Fruit fly (Drosophila melanogaster) whole organism, prepupa: ENCODE data around the gene Ankle2.

ENCODE experiments used
- CG10631 ChIP-seq: fragments of 200-800 bp; sonication (Bioruptor generic); optimal IDR thresholded peaks from 2 replicates; lab custom pipeline; 2016; ENCODE audit warnings: missing biosample characterization, missing genetic modification characterization
- CG10669 ChIP-seq: fragments of 200-800 bp; sonication (Bioruptor generic); optimal IDR thresholded peaks from 3 replicates; lab custom pipeline; 2018; ENCODE audit warnings: missing biosample characterization, mild to moderate bottlenecking, missing genetic modification characterization, moderate library complexity
- CG11294 ChIP-seq: fragments of 200-800 bp; sonication (Bioruptor generic); IDR thresholded peaks from 2 replicates; pipeline ENCODE4 v1.3.6; 2022; ENCODE audit warnings: missing biosample characterization, missing genetic modification characterization
- CG11902 ChIP-seq: fragments of 200-800 bp; sonication (Bioruptor generic); optimal IDR thresholded peaks from 3 replicates; lab custom pipeline; 2016; ENCODE audit warnings: missing biosample characterization, missing genetic modification characterization
- CG15336 ChIP-seq: fragments of 200-800 bp; sonication (Bioruptor generic); IDR thresholded peaks from 2 replicates; pipeline ENCODE4 v1.3.6; 2022; ENCODE audit warnings: missing biosample characterization, missing genetic modification characterization
- CG16779 ChIP-seq: fragments of 200-800 bp; sonication (Bioruptor generic); optimal IDR thresholded peaks from 3 replicates; lab custom pipeline; 2017; ENCODE audit warnings: missing biosample characterization, mild to moderate bottlenecking, missing genetic modification characterization
- CG3032 ChIP-seq: fragments of 200-800 bp; optimal IDR thresholded peaks from 2 replicates; lab custom pipeline; 2019; ENCODE audit warnings: missing biosample characterization, mild to moderate bottlenecking, missing genetic modification characterization, moderate library complexity
- CG31627 ChIP-seq: fragments of 200-800 bp; sonication (Bioruptor generic); optimal IDR thresholded peaks from 3 replicates; lab custom pipeline; 2016; ENCODE audit warnings: missing biosample characterization, missing genetic modification characterization
- CG32006 ChIP-seq: fragments of 200-800 bp; sonication (Bioruptor generic); optimal IDR thresholded peaks from 3 replicates; lab custom pipeline; 2017; ENCODE audit warnings: missing biosample characterization, mild to moderate bottlenecking, missing genetic modification characterization
- CG6163 ChIP-seq: fragments of 200-800 bp; sonication (Bioruptor generic); IDR thresholded peaks from 3 replicates; pipeline ENCODE4 v1.3.6; 2022; ENCODE audit warnings: missing biosample characterization, missing genetic modification characterization
- CG6276 ChIP-seq: fragments of 200-800 bp; sonication (Bioruptor generic); optimal IDR thresholded peaks from 2 replicates; lab custom pipeline; 2017; ENCODE audit warnings: missing biosample characterization, mild to moderate bottlenecking, missing genetic modification characterization
- CG6854 ChIP-seq: fragments of 200-800 bp; sonication (Bioruptor generic); optimal IDR thresholded peaks from 2 replicates; lab custom pipeline; 2017; ENCODE audit warnings: missing biosample characterization, mild to moderate bottlenecking, missing genetic modification characterization
- CG7368 ChIP-seq: fragments of 200-800 bp; sonication (Bioruptor generic); optimal IDR thresholded peaks from 3 replicates; lab custom pipeline; 2016; ENCODE audit warnings: missing biosample characterization, missing genetic modification characterization
- CG8119 ChIP-seq: fragments of 200-800 bp; sonication (Bioruptor generic); IDR thresholded peaks from 3 replicates; pipeline ENCODE4 v1.3.6; 2022; ENCODE audit warnings: missing biosample characterization, missing genetic modification characterization
- CG8319 ChIP-seq: fragments of 200-800 bp; sonication (Bioruptor generic); optimal IDR thresholded peaks from 3 replicates; lab custom pipeline; 2016; ENCODE audit warnings: missing biosample characterization, missing genetic modification characterization
- CG8632 ChIP-seq: fragments of 200-800 bp; sonication (Bioruptor generic); optimal IDR thresholded peaks from 3 replicates; lab custom pipeline; 2016; ENCODE audit warnings: missing biosample characterization, missing genetic modification characterization
- Eip78C ChIP-seq: fragments of 200-800 bp; sonication (Bioruptor generic); peaks from one replicate; lab custom pipeline; 2016; ENCODE audit warnings: missing biosample characterization, missing genetic modification characterization
- Eip93F ChIP-seq: fragments of 200-800 bp; sonication (Bioruptor generic); optimal IDR thresholded peaks from 2 replicates; lab custom pipeline; 2016; ENCODE audit warnings: missing biosample characterization, mild to moderate bottlenecking, missing genetic modification characterization
- Ets96B ChIP-seq: fragments of 200-800 bp; optimal IDR thresholded peaks from 2 replicates; lab custom pipeline; 2019; ENCODE audit warnings: missing biosample characterization, mild to moderate bottlenecking, missing genetic modification characterization, moderate library complexity
- Hr38 ChIP-seq: sonication (Bioruptor generic); optimal IDR thresholded peaks from 2 replicates; lab custom pipeline; 2016; ENCODE audit warnings: missing biosample characterization, missing genetic modification characterization
- Hr39 ChIP-seq: fragments of 200-800 bp; sonication (Bioruptor generic); optimal IDR thresholded peaks from 2 replicates; lab custom pipeline; 2016; ENCODE audit warnings: missing biosample characterization, missing genetic modification characterization
- Hr4 ChIP-seq: fragments of 200-800 bp; sonication (Bioruptor generic); optimal IDR thresholded peaks from 3 replicates; lab custom pipeline; 2016; ENCODE audit warnings: missing biosample characterization, missing genetic modification characterization
- OdsH ChIP-seq: fragments of 200-800 bp; sonication (Bioruptor generic); optimal IDR thresholded peaks from 3 replicates; lab custom pipeline; 2016; ENCODE audit warnings: missing biosample characterization, missing genetic modification characterization
- Smox ChIP-seq: fragments of 200-800 bp; sonication (Bioruptor generic); optimal IDR thresholded peaks from 3 replicates; lab custom pipeline; 2016; ENCODE audit warnings: missing biosample characterization, missing genetic modification characterization
- Sox14 ChIP-seq: fragments of 200-800 bp; sonication (Bioruptor generic); optimal IDR thresholded peaks from 3 replicates; lab custom pipeline; 2016; ENCODE audit warnings: missing biosample characterization, missing genetic modification characterization
- Sox15 ChIP-seq: fragments of 200-800 bp; sonication (Bioruptor generic); optimal IDR thresholded peaks from 3 replicates; lab custom pipeline; 2016; ENCODE audit warnings: missing biosample characterization, missing genetic modification characterization
- acj6 ChIP-seq: fragments of 200-800 bp; sonication (Bioruptor generic); optimal IDR thresholded peaks from 3 replicates; lab custom pipeline; 2016; ENCODE audit warnings: missing biosample characterization, missing genetic modification characterization
- dac ChIP-seq: fragments of 200-800 bp; sonication (Bioruptor generic); optimal IDR thresholded peaks from 2 replicates; lab custom pipeline; 2017; ENCODE audit warnings: missing biosample characterization, mild to moderate bottlenecking, missing genetic modification characterization
- dsx ChIP-seq: fragments of 200-800 bp; optimal IDR thresholded peaks from 3 replicates; lab custom pipeline; 2019; ENCODE audit warnings: missing biosample characterization, mild to moderate bottlenecking, missing genetic modification characterization, moderate library complexity; ENCODE audit not compliant: poor library complexity, severe bottlenecking
- eg ChIP-seq: fragments of 200-800 bp; sonication (Bioruptor generic); IDR thresholded peaks from 3 replicates; pipeline ENCODE4 v1.3.6; 2022; ENCODE audit warnings: missing biosample characterization, missing genetic modification characterization
- esn ChIP-seq: fragments of 200-800 bp; sonication (Bioruptor generic); optimal IDR thresholded peaks from 2 replicates; lab custom pipeline; 2016; ENCODE audit warnings: missing biosample characterization, mild to moderate bottlenecking, missing genetic modification characterization, moderate library complexity
- fd59A ChIP-seq: fragments of 200-800 bp; sonication (Bioruptor generic); optimal IDR thresholded peaks from 2 replicates; lab custom pipeline; 2017; ENCODE audit warnings: missing biosample characterization, mild to moderate bottlenecking, missing genetic modification characterization, missing genetic modification reagents
- fkh ChIP-seq: fragments of 200-800 bp; sonication (Bioruptor generic); optimal IDR thresholded peaks from 3 replicates; lab custom pipeline; 2017; ENCODE audit warnings: missing biosample characterization, mild to moderate bottlenecking, missing genetic modification characterization, moderate library complexity
- salr ChIP-seq, 2 experiments: fragments of 200-800 bp; sonication (Bioruptor generic); optimal IDR thresholded peaks; 3 replicates each; lab custom pipeline; 2016 to 2018; ENCODE audit warnings: missing biosample characterization in 2 of 2, missing genetic modification characterization in 2 of 2, mild to moderate bottlenecking in 1 of 2
- spab ChIP-seq: fragments of 200-800 bp; sonication (Bioruptor generic); optimal IDR thresholded peaks from 2 replicates; lab custom pipeline; 2017; ENCODE audit warnings: missing biosample characterization, mild to moderate bottlenecking, missing genetic modification characterization, missing genetic modification reagents
- ss ChIP-seq, 2 experiments: fragments of 200-800 bp; sonication (Bioruptor generic); optimal IDR thresholded peaks; 2 replicates in 1 of 2; 3 replicates in 1 of 2; lab custom pipeline; 2017 to 2018; ENCODE audit warnings: mild to moderate bottlenecking in 2 of 2, missing biosample characterization in 2 of 2, missing genetic modification characterization in 2 of 2, moderate library complexity in 1 of 2
- svp ChIP-seq: fragments of 200-800 bp; sonication (Bioruptor generic); peaks from one replicate; lab custom pipeline; 2016; ENCODE audit warnings: missing biosample characterization, missing genetic modification characterization
- topi ChIP-seq: fragments of 200-800 bp; sonication (Bioruptor generic); optimal IDR thresholded peaks from 3 replicates; lab custom pipeline; 2016; ENCODE audit warnings: missing biosample characterization, missing genetic modification characterization
- vri ChIP-seq: fragments of 200-800 bp; sonication (Bioruptor generic); optimal IDR thresholded peaks from 3 replicates; lab custom pipeline; 2016; ENCODE audit warnings: missing biosample characterization, mild to moderate bottlenecking, missing genetic modification characterization

Ankle2 gene

dm6 chrX:17624983-17625401 is 46.0 kb upstream of the Ankle2 start (continued):
- TF ChIP-seq CG7368 (GFP tag; lab: Kevin White, UChicago) (peak; percentile 83), fd59A (GFP tag; lab: Kevin White, UChicago) (peak; percentile 72), esn (GFP tag; lab: Kevin White, UChicago) (peak; percentile 95), CG6163 (peak; percentile 86), CG10669 (GFP tag; lab: Kevin White, UChicago) (peak; percentile 86), Sox14 (GFP tag; lab: Kevin White, UChicago) (peak; percentile 91), Smox (GFP tag; lab: Kevin White, UChicago) (peak; percentile 92), CG3032 (tag; lab: Kevin White, UChicago) (peak; percentile 77), CG10631 (GFP tag; lab: Kevin White, UChicago) (peak; percentile 75), Eip78C (peak; percentile 97), Hr4 (peak; percentile 92), Hr38 (no peak), CG6276 (GFP tag; lab: Kevin White, UChicago) (peak; percentile 92), CG15336 (peak; percentile 95), CG11294 (GFP tag; lab: Robert Waterston, UW) (peak; percentile 84), salr (GFP tag; optimal IDR thresholded peaks at IDR 0.05; lab: Kevin White, UChicago) (peak; percentile 64 to 84), vri (GFP tag; lab: Kevin White, UChicago) (peak; percentile 2), CG11902 (peak; percentile 71), CG8319 (GFP tag; lab: Kevin White, UChicago) (peak; percentile 83), dsx (GFP tag; lab: Kevin White, UChicago) (peak; percentile 74), CG32006 (GFP tag; lab: Kevin White, UChicago) (peak; percentile 92), Eip93F (GFP tag; lab: Kevin White, UChicago) (peak; percentile 81), topi (peak; percentile 97), CG31627 (GFP tag; lab: Kevin White, UChicago) (peak; percentile 92), OdsH (GFP tag; lab: Kevin White, UChicago) (peak; percentile 90), svp (GFP tag; lab: Kevin White, UChicago) (peak; percentile 97), CG8119 (GFP tag; lab: Robert Waterston, UW) (peak; percentile 92), dac (peak; percentile 83), CG16779 (tag; lab: Kevin White, UChicago) (peak; percentile 82), CG6854 (GFP tag; lab: Kevin White, UChicago) (peak; percentile 90), CG8632 (GFP tag; lab: Kevin White, UChicago) (peak; percentile 89)

dm6 chrX:17624223-17624982 is 45.4 kb upstream of the Ankle2 start:
- TF ChIP-seq CG11294 (GFP tag; lab: Robert Waterston, UW) (0 out of 2 replicates have a peak, but pooled peaks have one; percentile 23), Hr39 (GFP tag; lab: Kevin White, UChicago) (no peak), eg (0 out of 3 replicates have a peak, but pooled peaks have one; percentile 7), CG10669 (GFP tag; lab: Kevin White, UChicago) (no peak), CG6854 (GFP tag; lab: Kevin White, UChicago) (no peak), dac (no peak), ss (GFP tag; optimal IDR thresholded peaks at IDR 0.05; lab: Kevin White, UChicago) (no peak), CG32006 (GFP tag; lab: Kevin White, UChicago) (peak; percentile 7), Eip78C (peak; percentile 61), topi (no peak), vri (GFP tag; lab: Kevin White, UChicago) (peak; percentile 93), Sox15 (GFP tag; lab: Kevin White, UChicago) (no peak), Ets96B (tag; lab: Kevin White, UChicago) (no peak), acj6 (GFP tag; lab: Kevin White, UChicago) (no peak), OdsH (GFP tag; lab: Kevin White, UChicago) (no peak), spab (GFP tag; lab: Kevin White, UChicago) (no peak), fkh (GFP tag; lab: Kevin White, UChicago) (no peak)
